Worm (Caenorhabditis elegans) whole organism, midembryonic: ENCODE data around the gene C04H4.1.

Source experiments
- T22C8.4 ChIP-seq: fragments of 200-800 bp; sonication (Bioruptor generic); IDR thresholded peaks from 2 replicates; pipeline ENCODE4 v1.3.6; 2022; ENCODE audit warnings: missing genetic modification characterization, missing compliant biosample characterization
- flt-1 ChIP-seq: fragments of 200-800 bp; sonication (Bioruptor generic); IDR thresholded peaks from 2 replicates; pipeline ENCODE4 v1.3.6; 2022; ENCODE audit warnings: missing genetic modification characterization, missing compliant biosample characterization
- klf-2 ChIP-seq: fragments of 200-800 bp; sonication (Bioruptor generic); conservative IDR thresholded peaks from 2 replicates; pipeline ENCODE4 v1.3.6; 2022; ENCODE audit warnings: missing genetic modification reagents, missing genetic modification characterization, missing compliant biosample characterization
- med-1 ChIP-seq: sonication (generic microtip); optimal IDR thresholded peaks from 2 replicates; lab custom pipeline; 2017; ENCODE audit warnings: missing genetic modification characterization, mild to moderate bottlenecking, missing compliant biosample characterization, antibody characterized with exemption, missing genetic modification reagents; ENCODE audit not compliant: insufficient read depth
- tab-1 ChIP-seq: fragments of 200-800 bp; sonication (Bioruptor generic); IDR thresholded peaks from 2 replicates; pipeline ENCODE4 v1.3.6; 2022; ENCODE audit warnings: missing genetic modification characterization, missing compliant biosample characterization
- ztf-23 ChIP-seq: fragments of 200-800 bp; sonication (Bioruptor generic); IDR thresholded peaks from 2 replicates; pipeline ENCODE4 v1.3.6; 2022; ENCODE audit warnings: missing genetic modification reagents, missing genetic modification characterization, missing compliant biosample characterization

- no peak for TF ChIP-seq tab-1 (GFP tag; lab: Robert Waterston, UW)
- no peak for TF ChIP-seq klf-2 (GFP tag; lab: Robert Waterston, UW)
- TF ChIP-seq med-1 (GFP tag; lab: Kevin White, UChicago), result no peak
- no peak for TF ChIP-seq flt-1 (GFP tag; lab: Robert Waterston, UW)
- no peak for TF ChIP-seq ztf-23
- no peak for TF ChIP-seq T22C8.4 (GFP tag; lab: Robert Waterston, UW)
Measured at ce11 chrII:7921155-7921554, 37.5 kb upstream of the C04H4.1 start.
